Fruit fly (Drosophila melanogaster): ENCODE data around the gene TwdlY.

- TF ChIP-seq psq (optimal IDR thresholded peaks at IDR 0.05) (no peak), EcR (GFP tag; optimal IDR thresholded peaks at IDR 0.05) (no peak), usp (GFP tag; optimal IDR thresholded peaks at IDR 0.05) (no peak)
These were observed 44.2 kb upstream of the TwdlY start for dm6 chrX:16690499-16690898.
